Worm (Caenorhabditis elegans) whole organism, L4 larva: ENCODE results near the gene srlf-34.

ENCODE experiments used
- F10B5.3 ChIP-seq: sonication (generic microtip); optimal IDR thresholded peaks from 2 replicates; lab custom pipeline; 2016; ENCODE audit warnings: mild to moderate bottlenecking, missing genetic modification characterization, missing compliant biosample characterization
- F49E8.2 ChIP-seq: sonication (generic microtip); optimal IDR thresholded peaks from 2 replicates; lab custom pipeline; 2016; ENCODE audit warnings: missing compliant biosample characterization, mild to moderate bottlenecking, missing genetic modification characterization, borderline replicate concordance
- R02D3.7 ChIP-seq: fragments of 150-350 bp; sonication (generic microtip); optimal IDR thresholded peaks from 3 replicates; lab custom pipeline; 2014; ENCODE audit warnings: missing biosample characterization, missing genetic modification characterization
- ZK546.5 ChIP-seq, 2 experiments: sonication (generic microtip); optimal IDR thresholded peaks; 2 replicates each; lab custom pipeline; 2017; ENCODE audit warnings: missing biosample characterization in 2 of 2, missing genetic modification characterization in 2 of 2
- daf-16 ChIP-seq, 3 experiments: sonication (generic microtip); optimal IDR thresholded peaks; 2 replicates each; lab custom pipeline; 2016 to 2017; ENCODE audit warnings: missing genetic modification characterization in 3 of 3, missing genetic modification reagents in 3 of 3, mild to moderate bottlenecking in 2 of 3, missing compliant biosample characterization in 2 of 3, missing biosample characterization in 1 of 3, moderate library complexity in 1 of 3
- jun-1 ChIP-seq: fragments of 150-350 bp; optimal IDR thresholded peaks from 2 replicates; lab custom pipeline; 2014; ENCODE audit warnings: missing biosample characterization, missing genetic modification reagents, missing genetic modification characterization
- lsy-2 ChIP-seq, 2 experiments: fragments of 150-350 bp in 1 of 2; sonication (generic microtip) in 1 of 2; optimal IDR thresholded peaks; 2 replicates each; lab custom pipeline; 2014 to 2017; ENCODE audit warnings: missing biosample characterization in 2 of 2, missing genetic modification characterization in 2 of 2
- mdl-1 ChIP-seq, 2 experiments: fragments of 150-350 bp in 1 of 2; sonication (generic microtip) in 1 of 2; optimal IDR thresholded peaks; 2 replicates each; lab custom pipeline; 2014 to 2017; ENCODE audit warnings: missing biosample characterization in 2 of 2, missing genetic modification characterization in 2 of 2
- pqm-1 ChIP-seq: sonication (generic microtip); optimal IDR thresholded peaks from 2 replicates; lab custom pipeline; 2017; ENCODE audit warnings: missing biosample characterization, missing genetic modification characterization
- rbr-2 ChIP-seq: sonication (generic microtip); optimal IDR thresholded peaks from 2 replicates; lab custom pipeline; 2016; ENCODE audit warnings: missing genotype, missing genetic modification characterization, missing compliant biosample characterization
- set-16 ChIP-seq: fragments of 200-800 bp; sonication (Bioruptor generic); IDR thresholded peaks from 2 replicates; pipeline ENCODE4 v1.3.6; 2022; ENCODE audit warnings: missing genetic modification reagents, missing genetic modification characterization, missing compliant biosample characterization
- zfp-3 ChIP-seq: fragments of 200-800 bp; sonication (Bioruptor generic); conservative IDR thresholded peaks from 2 replicates; pipeline ENCODE4 v1.3.6; 2022; ENCODE audit warnings: missing genetic modification reagents, missing genetic modification characterization, missing compliant biosample characterization

DNA sequence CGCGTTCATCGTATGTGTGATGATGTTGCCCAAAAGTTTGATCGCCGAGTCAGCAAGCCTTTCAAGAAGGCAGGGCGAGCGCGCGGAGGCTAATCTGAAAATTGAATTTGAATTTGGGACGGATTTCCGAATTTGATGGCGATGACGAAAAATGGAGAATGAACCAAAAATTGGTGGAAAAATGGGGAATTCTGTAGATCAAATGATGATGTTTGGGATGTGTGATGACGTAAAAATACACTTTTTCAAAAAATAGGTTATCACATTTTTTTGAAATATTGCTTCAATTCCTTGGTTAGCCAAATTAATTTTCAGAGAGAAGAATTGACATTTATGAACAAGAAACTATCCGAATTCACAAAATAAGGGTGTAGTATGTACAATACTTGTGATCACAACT, 32.5 kb upstream of the srlf-34 start, which contains the start of gene ZK971.1:
- TF ChIP-seq F49E8.2 (tag; lab: Kevin White, UChicago), result no peak
- no peak for TF ChIP-seq ZK546.5 (tag; optimal IDR thresholded peaks at IDR 0.05; lab: Kevin White, UChicago)
- TF ChIP-seq daf-16 (GFP tag; optimal IDR thresholded peaks at IDR 0.05; lab: Kevin White, UChicago), result no peak
- no peak for TF ChIP-seq daf-16 (tag; optimal IDR thresholded peaks at IDR 0.05; lab: Kevin White, UChicago)
- TF ChIP-seq pqm-1 (tag; lab: Kevin White, UChicago), result no peak
- no peak for TF ChIP-seq mdl-1 (tag; optimal IDR thresholded peaks at IDR 0.05; lab: Kevin White, UChicago)
- no peak for TF ChIP-seq lsy-2 (tag; optimal IDR thresholded peaks at IDR 0.05; lab: Kevin White, UChicago)
- TF ChIP-seq set-16 (GFP tag; lab: Robert Waterston, UW), result no peak
- TF ChIP-seq zfp-3, result no peak
- no peak for TF ChIP-seq jun-1 (tag; lab: Kevin White, UChicago)
- TF ChIP-seq rbr-2 (tag; lab: Kevin White, UChicago), result no peak
- no peak for TF ChIP-seq F10B5.3 (tag; lab: Kevin White, UChicago)
- TF ChIP-seq R02D3.7 (tag; lab: Kevin White, UChicago), result no peak
